Worm (Caenorhabditis elegans) whole organism, late embryonic: Measurements from ENCODE around the gene btb-12.

Experiments used
- C08G9.2 ChIP-seq: sonication (generic microtip); optimal IDR thresholded peaks from 2 replicates; lab custom pipeline; 2016; ENCODE audit warnings: mild to moderate bottlenecking, missing genetic modification characterization, moderate library complexity, missing compliant biosample characterization
- C38D4.7 ChIP-seq: fragments of 200-800 bp; sonication (Bioruptor generic); optimal IDR thresholded peaks from 2 replicates; lab custom pipeline; 2018; ENCODE audit warnings: mild to moderate bottlenecking, missing genetic modification characterization, moderate library complexity, missing compliant biosample characterization
- K02D7.2 ChIP-seq: sonication (generic microtip); optimal IDR thresholded peaks from 2 replicates; lab custom pipeline; 2017; ENCODE audit warnings: mild to moderate bottlenecking, missing genetic modification characterization, missing compliant biosample characterization
- K09A11.1 ChIP-seq: sonication (generic microtip); optimal IDR thresholded peaks from 2 replicates; lab custom pipeline; 2017; ENCODE audit warnings: antibody characterized with exemption, mild to moderate bottlenecking, missing genetic modification characterization, missing compliant biosample characterization; ENCODE audit not compliant: insufficient read depth
- ahr-1 ChIP-seq: sonication (generic microtip); optimal IDR thresholded peaks from 2 replicates; lab custom pipeline; 2016; ENCODE audit warnings: missing genetic modification characterization, missing compliant biosample characterization
- ama-1 ChIP-seq: fragments of 150-350 bp; optimal IDR thresholded peaks from 2 replicates; lab custom pipeline; 2014
- ceh-14 ChIP-seq: sonication (generic microtip); optimal IDR thresholded peaks from 2 replicates; lab custom pipeline; 2016; ENCODE audit warnings: missing genotype, missing genetic modification characterization, missing compliant biosample characterization
- ceh-22 ChIP-seq: sonication (generic microtip); optimal IDR thresholded peaks from 2 replicates; lab custom pipeline; 2017; ENCODE audit warnings: missing biosample characterization, missing genetic modification characterization
- ceh-30 ChIP-seq: fragments of 150-350 bp; optimal IDR thresholded peaks from 2 replicates; lab custom pipeline; 2014; ENCODE audit warnings: missing biosample characterization, missing genetic modification characterization
- ceh-34 ChIP-seq: sonication (generic microtip); optimal IDR thresholded peaks from 2 replicates; lab custom pipeline; 2016; ENCODE audit warnings: mild to moderate bottlenecking, missing genetic modification characterization, missing compliant biosample characterization
- ceh-45 ChIP-seq: fragments of 200-800 bp; sonication (Bioruptor generic); IDR thresholded peaks from 2 replicates; pipeline ENCODE4 v1.3.6; 2022; ENCODE audit warnings: missing genetic modification reagents, missing genetic modification characterization, missing compliant biosample characterization
- ceh-6 ChIP-seq: fragments of 200-800 bp; sonication (Bioruptor generic); optimal IDR thresholded peaks from 2 replicates; lab custom pipeline; 2018; ENCODE audit warnings: mild to moderate bottlenecking, missing genetic modification characterization, missing compliant biosample characterization
- ceh-9 ChIP-seq: sonication (generic microtip); optimal IDR thresholded peaks from 2 replicates; lab custom pipeline; 2016; ENCODE audit warnings: mild to moderate bottlenecking, missing genetic modification characterization, inconsistent platforms, missing compliant biosample characterization
- che-1 ChIP-seq: sonication (generic microtip); optimal IDR thresholded peaks from 2 replicates; lab custom pipeline; 2016; ENCODE audit warnings: mild to moderate bottlenecking, missing genetic modification characterization, missing compliant biosample characterization
- dmd-4 ChIP-seq: sonication (generic microtip); optimal IDR thresholded peaks from 2 replicates; lab custom pipeline; 2016; ENCODE audit warnings: borderline replicate concordance, missing genetic modification characterization, missing compliant biosample characterization
- dve-1 ChIP-seq: sonication (generic microtip); optimal IDR thresholded peaks from 2 replicates; lab custom pipeline; 2017; ENCODE audit warnings: antibody characterized with exemption, mild to moderate bottlenecking, missing genetic modification characterization, missing compliant biosample characterization
- elt-2 ChIP-seq: sonication (generic microtip); optimal IDR thresholded peaks from 2 replicates; lab custom pipeline; 2016; ENCODE audit warnings: missing genetic modification reagents, missing genetic modification characterization, missing compliant biosample characterization
- elt-4 ChIP-seq: sonication (generic microtip); optimal IDR thresholded peaks from 2 replicates; lab custom pipeline; 2016; ENCODE audit warnings: missing genetic modification characterization, missing compliant biosample characterization
- ets-4 ChIP-seq: sonication (generic microtip); optimal IDR thresholded peaks from 2 replicates; lab custom pipeline; 2016; ENCODE audit warnings: missing genetic modification characterization, missing compliant biosample characterization
- fax-1 ChIP-seq: sonication (generic microtip); optimal IDR thresholded peaks from 2 replicates; lab custom pipeline; 2016; ENCODE audit warnings: missing genotype, missing genetic modification characterization, missing compliant biosample characterization
- fkh-10 ChIP-seq: fragments of 150-350 bp; optimal IDR thresholded peaks from 2 replicates; lab custom pipeline; 2014; ENCODE audit warnings: missing biosample characterization, missing genetic modification reagents, missing genetic modification characterization
- fkh-6 ChIP-seq: sonication (generic microtip); optimal IDR thresholded peaks from 2 replicates; lab custom pipeline; 2016; ENCODE audit warnings: missing genetic modification characterization, missing compliant biosample characterization
- gmeb-2 ChIP-seq: sonication (generic microtip); optimal IDR thresholded peaks from 2 replicates; lab custom pipeline; 2016; ENCODE audit warnings: missing genetic modification characterization, inconsistent platforms, missing compliant biosample characterization
- hlh-13 ChIP-seq: fragments of 200-800 bp; sonication (Bioruptor generic); optimal IDR thresholded peaks from 2 replicates; lab custom pipeline; 2018; ENCODE audit warnings: mild to moderate bottlenecking, missing genetic modification characterization, missing compliant biosample characterization
- hlh-30 ChIP-seq: sonication (generic microtip); optimal IDR thresholded peaks from 2 replicates; lab custom pipeline; 2017; ENCODE audit warnings: antibody characterized with exemption, missing genetic modification characterization, missing compliant biosample characterization; ENCODE audit not compliant: insufficient read depth
- hlh-8 ChIP-seq: sonication (generic microtip); optimal IDR thresholded peaks from 2 replicates; lab custom pipeline; 2016; ENCODE audit warnings: missing genotype, missing genetic modification characterization, missing compliant biosample characterization
- mec-3 ChIP-seq: sonication (generic microtip); optimal IDR thresholded peaks from 2 replicates; lab custom pipeline; 2016; ENCODE audit warnings: borderline replicate concordance, missing genetic modification characterization, missing compliant biosample characterization
- odd-2 ChIP-seq: sonication (generic microtip); optimal IDR thresholded peaks from 2 replicates; lab custom pipeline; 2017; ENCODE audit warnings: antibody characterized with exemption, mild to moderate bottlenecking, missing genetic modification characterization, missing compliant biosample characterization
- pat-9 ChIP-seq: fragments of 200-800 bp; sonication (Bioruptor generic); optimal IDR thresholded peaks from 2 replicates; lab custom pipeline; 2018; ENCODE audit warnings: mild to moderate bottlenecking, missing genetic modification characterization, moderate library complexity, missing compliant biosample characterization
- pha-2 ChIP-seq: sonication (generic microtip); optimal IDR thresholded peaks from 2 replicates; lab custom pipeline; 2017; ENCODE audit warnings: mild to moderate bottlenecking, missing genetic modification characterization, missing compliant biosample characterization
- pha-4 ChIP-seq: fragments of 150-350 bp; optimal IDR thresholded peaks from 2 replicates; lab custom pipeline; 2018; ENCODE audit warnings: missing biosample characterization, missing genetic modification reagents, missing genetic modification characterization
- pqm-1 ChIP-seq: sonication (generic microtip); optimal IDR thresholded peaks from 2 replicates; lab custom pipeline; 2016; ENCODE audit warnings: missing genetic modification characterization, missing compliant biosample characterization
- pros-1 ChIP-seq: fragments of 150-350 bp; optimal IDR thresholded peaks from 2 replicates; lab custom pipeline; 2014; ENCODE audit warnings: missing biosample characterization, missing genetic modification reagents, missing genetic modification characterization
- sdc-2 ChIP-seq: sonication (generic microtip); optimal IDR thresholded peaks from 2 replicates; lab custom pipeline; 2016; ENCODE audit warnings: missing genotype, missing genetic modification characterization, missing compliant biosample characterization
- sox-2 ChIP-seq: fragments of 200-800 bp; sonication (Bioruptor generic); IDR thresholded peaks from 2 replicates; pipeline ENCODE4 v1.3.6; 2022; ENCODE audit warnings: missing genetic modification reagents, missing genetic modification characterization, missing compliant biosample characterization
- sox-4 ChIP-seq: sonication (generic microtip); optimal IDR thresholded peaks from 2 replicates; lab custom pipeline; 2017; ENCODE audit warnings: mild to moderate bottlenecking, missing genetic modification characterization, inconsistent platforms, missing compliant biosample characterization
- tbx-2 ChIP-seq: sonication (generic microtip); optimal IDR thresholded peaks from 2 replicates; lab custom pipeline; 2016; ENCODE audit warnings: missing genetic modification characterization, missing compliant biosample characterization
- tbx-7 ChIP-seq: sonication (generic microtip); optimal IDR thresholded peaks from 2 replicates; lab custom pipeline; 2016; ENCODE audit warnings: missing genotype, missing genetic modification characterization, missing compliant biosample characterization
- ttx-3 ChIP-seq: sonication (generic microtip); optimal IDR thresholded peaks from 2 replicates; lab custom pipeline; 2016; ENCODE audit warnings: missing genetic modification reagents, missing genetic modification characterization, missing compliant biosample characterization
- unc-42 ChIP-seq: sonication (generic microtip); optimal IDR thresholded peaks from 2 replicates; lab custom pipeline; 2016; ENCODE audit warnings: missing genotype, missing genetic modification characterization, missing compliant biosample characterization
- ztf-16 ChIP-seq: sonication (generic microtip); optimal IDR thresholded peaks from 2 replicates; lab custom pipeline; 2017; ENCODE audit warnings: missing genetic modification characterization, missing compliant biosample characterization

The btb-12 gene

DNA sequence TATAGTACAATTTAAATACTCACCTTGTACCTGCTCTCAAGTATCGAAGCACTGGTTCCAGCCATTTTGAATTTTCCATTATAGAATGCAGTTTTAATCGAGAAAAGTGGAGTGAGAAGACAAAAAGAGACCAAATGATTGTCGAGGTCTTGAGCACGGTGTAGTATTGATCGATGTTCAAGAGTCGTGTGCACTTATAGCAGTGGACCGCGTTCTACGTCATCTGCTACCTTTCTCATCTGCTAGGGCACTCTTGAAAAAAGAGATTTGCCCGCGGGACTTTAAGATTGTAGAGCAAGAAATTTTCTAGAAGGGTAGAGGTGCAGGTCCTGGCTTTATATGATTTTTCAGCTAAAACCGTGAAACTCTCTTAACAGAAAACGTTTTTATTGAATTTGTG lies 37.8 kb downstream of the btb-12 start, which contains the start of gene fbxc-21:
TSS of gene fbxc-21 (minus strand) at position 101 of the 400 bp plus-strand sequence.
- TF ChIP-seq hlh-8 = no peak
- TF ChIP-seq pqm-1 (tag; lab: Kevin White, UChicago) = no peak
- no peak for TF ChIP-seq ceh-30
- TF ChIP-seq pha-2 (tag; lab: Kevin White, UChicago) = no peak
- TF ChIP-seq ztf-16 (tag; lab: Kevin White, UChicago) = no peak
- no peak for TF ChIP-seq hlh-13
- no peak for TF ChIP-seq ceh-45 (GFP tag; lab: Robert Waterston, UW)
- no peak for TF ChIP-seq ceh-34 (tag; lab: Kevin White, UChicago)
- no peak for TF ChIP-seq tbx-2 (tag; lab: Kevin White, UChicago)
- no peak for TF ChIP-seq pat-9
- no peak for TF ChIP-seq mec-3 (tag; lab: Kevin White, UChicago)
- no peak for TF ChIP-seq pha-4 (tag; lab: Kevin White, UChicago)
- no peak for TF ChIP-seq tbx-7 (tag; lab: Kevin White, UChicago)
- no peak for TF ChIP-seq fax-1 (tag; lab: Kevin White, UChicago)
- TF ChIP-seq dve-1 (tag; lab: Kevin White, UChicago) = no peak
- TF ChIP-seq gmeb-2 = no peak
- TF ChIP-seq dmd-4 (tag; lab: Kevin White, UChicago) = no peak
- no peak for TF ChIP-seq sdc-2
- no peak for TF ChIP-seq unc-42 (tag; lab: Kevin White, UChicago)
- TF ChIP-seq, all 69 proteins: peak for 0

DNA sequence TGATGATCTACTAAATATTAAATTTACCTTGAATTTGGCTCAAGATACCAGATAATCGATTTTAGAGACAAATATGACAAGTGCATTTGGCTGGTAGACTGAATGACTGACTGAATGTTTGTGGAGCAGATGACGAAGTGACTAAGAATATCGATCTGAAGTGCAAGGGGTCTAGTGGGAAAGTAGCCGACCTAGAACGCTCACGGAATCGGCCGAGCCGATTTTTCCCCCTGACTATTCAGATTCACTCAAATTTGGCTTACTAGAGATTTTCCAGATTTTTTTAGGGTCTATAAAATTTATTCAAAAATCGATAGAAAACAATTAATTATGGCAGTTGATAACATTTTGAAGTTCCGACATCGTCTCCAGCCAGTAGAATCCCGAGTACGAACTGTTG lies 39.5 kb downstream of the btb-12 start, which contains the start of gene fbxc-26:
TSS of gene fbxc-26 (minus strand) at position 101 of the 400 bp plus-strand sequence.
- no peak for TF ChIP-seq sox-2 (GFP tag; lab: Robert Waterston, UW)
- TF ChIP-seq che-1 = no peak
- TF ChIP-seq sdc-2 = no peak
- TF ChIP-seq odd-2 = no peak
- no peak for TF ChIP-seq C08G9.2 (tag; lab: Kevin White, UChicago)
- no peak for TF ChIP-seq sox-4
- TF ChIP-seq pros-1 (tag; lab: Kevin White, UChicago) = no peak
- TF ChIP-seq tbx-2 (tag; lab: Kevin White, UChicago) = no peak
- no peak for TF ChIP-seq fkh-6 (tag; lab: Kevin White, UChicago)

DNA sequence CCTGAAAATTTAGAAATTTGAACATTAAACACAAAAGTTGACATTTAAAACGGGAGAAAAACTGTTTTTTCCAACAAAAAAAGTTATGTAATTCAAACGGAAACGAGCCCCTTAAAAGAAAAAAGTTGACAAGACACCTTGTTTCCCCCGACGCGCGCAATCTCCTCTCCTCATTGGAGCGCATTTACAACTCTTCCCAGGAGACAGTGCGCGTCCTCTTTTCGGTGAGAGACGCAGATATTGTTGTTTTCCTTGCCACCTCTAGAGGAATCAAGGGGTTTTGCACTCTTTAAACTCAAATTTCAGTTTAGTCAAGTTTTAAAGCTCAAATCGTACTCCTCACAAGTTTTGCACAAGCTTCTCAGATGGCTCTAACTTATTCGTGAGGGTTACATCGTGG lies 40.8 kb downstream of the btb-12 start, which contains the start of gene F58E1.13:
TSS of gene F58E1.13 (minus strand) at position 12 of the 400 bp plus-strand sequence.
- TF ChIP-seq K09A11.1 = no peak
- TF ChIP-seq ahr-1 (tag; lab: Kevin White, UChicago) = no peak
- no peak for TF ChIP-seq pqm-1 (tag; lab: Kevin White, UChicago)
- TF ChIP-seq K02D7.2 (tag; lab: Kevin White, UChicago) = no peak
- no peak for TF ChIP-seq ceh-22
- no peak for TF ChIP-seq ets-4 (tag; lab: Kevin White, UChicago)
- no peak for TF ChIP-seq C38D4.7 (GFP tag; lab: Kevin White, UChicago)
- TF ChIP-seq ama-1 (lab: Kevin White, UChicago) = no peak
- TF ChIP-seq sox-2 (GFP tag; lab: Robert Waterston, UW) = no peak
- no peak for TF ChIP-seq ttx-3 (tag; lab: Kevin White, UChicago)
- TF ChIP-seq ceh-6 (GFP tag; lab: Kevin White, UChicago) = no peak
- TF ChIP-seq ceh-14 (tag; lab: Kevin White, UChicago) = no peak
- TF ChIP-seq elt-2 (tag; lab: Kevin White, UChicago) = no peak
- TF ChIP-seq mec-3 (tag; lab: Kevin White, UChicago) = no peak

DNA sequence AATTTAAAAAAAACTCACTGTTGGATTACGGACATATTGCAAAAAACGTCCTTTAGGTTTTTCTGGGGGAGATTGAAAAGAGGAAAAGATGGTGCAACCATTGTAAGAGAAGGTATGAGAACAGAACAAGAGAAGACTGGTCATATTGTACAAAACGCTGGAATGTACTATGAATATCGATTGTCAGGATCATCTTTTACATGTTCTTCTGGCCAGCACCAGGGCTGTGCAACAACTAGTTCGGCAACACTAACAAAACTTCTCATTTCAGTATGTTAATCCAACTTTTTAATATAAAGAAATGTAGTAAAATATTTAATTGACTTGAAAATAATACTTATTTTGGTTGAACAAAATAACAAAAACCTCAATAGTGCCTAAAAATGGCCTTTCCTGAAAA lies 48.3 kb downstream of the btb-12 start, which contains the start of gene fbxb-47:
TSS of gene fbxb-47 (minus strand) at position 101 of the 400 bp plus-strand sequence.
- no peak for TF ChIP-seq ceh-34 (tag; lab: Kevin White, UChicago)
- no peak for TF ChIP-seq fkh-10 (GFP tag; lab: Kevin White, UChicago)
- no peak for TF ChIP-seq dmd-4 (tag; lab: Kevin White, UChicago)
- TF ChIP-seq K09A11.1 = no peak
- TF ChIP-seq elt-4 (tag; lab: Kevin White, UChicago) = no peak
- no peak for TF ChIP-seq ceh-9 (tag; lab: Kevin White, UChicago)
- no peak for TF ChIP-seq pat-9
- no peak for TF ChIP-seq hlh-30
